Worm (Caenorhabditis elegans): Measurements from ENCODE around the gene Y49F6B.6.
"Not testable (repeated sequence)": the region's sequence is repeated elsewhere in the genome, so short reads cannot be mapped to it uniquely, and the experiment has no call there.

ce11 chrII:3490797-3491196 is 17.9 kb downstream of the Y49F6B.6 start, which contains the start of gene fbxb-112:
- TF ChIP-seq him-1, dao-5 (tag; optimal IDR thresholded peaks at IDR 0.05): not testable (repeated sequence)
